Fruit fly (Drosophila melanogaster) whole organism, larva: ENCODE results near the gene CG17472.

Experiments used
- noc ChIP-seq: fragments of 200-800 bp; sonication (Bioruptor generic); optimal IDR thresholded peaks from 3 replicates; lab custom pipeline; 2019; ENCODE audit warnings: missing biosample characterization, mild to moderate bottlenecking, missing genetic modification characterization, moderate library complexity

CG17472 gene

DNA sequence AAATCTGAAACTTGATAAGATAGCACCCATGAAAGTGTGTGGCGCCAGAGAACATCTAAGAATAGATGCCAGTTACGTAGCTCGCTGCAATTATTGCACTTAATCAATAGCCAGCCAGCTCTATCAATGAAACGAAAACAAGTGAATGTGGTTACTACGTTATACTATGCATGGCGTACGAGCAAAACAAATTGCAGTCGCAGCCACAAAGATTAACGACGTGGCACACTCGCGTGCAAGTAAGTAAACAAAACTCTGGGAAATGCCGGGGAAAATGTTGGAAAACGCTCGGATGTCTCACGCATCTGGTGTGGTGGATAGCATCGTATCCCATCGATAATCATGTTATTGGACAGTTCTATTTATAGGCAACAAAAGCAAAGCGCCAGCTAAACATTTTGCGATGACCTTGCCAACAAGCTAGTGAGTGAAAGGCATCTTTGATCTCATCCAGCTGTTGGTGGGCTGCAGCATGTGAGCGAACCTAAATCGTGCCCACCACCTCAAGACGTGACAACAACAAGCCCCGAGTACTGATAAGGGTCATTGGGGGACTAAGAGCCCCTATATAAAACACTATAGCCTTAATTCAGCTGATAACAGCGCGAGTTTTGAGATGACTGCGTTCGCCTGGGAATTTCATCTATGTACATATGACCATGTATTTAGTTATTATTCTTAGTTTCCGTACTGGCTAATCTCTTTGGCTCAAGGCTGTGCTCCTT, 39.6 kb downstream of the CG17472 start:
- peak; percentile 12 for TF ChIP-seq noc

DNA sequence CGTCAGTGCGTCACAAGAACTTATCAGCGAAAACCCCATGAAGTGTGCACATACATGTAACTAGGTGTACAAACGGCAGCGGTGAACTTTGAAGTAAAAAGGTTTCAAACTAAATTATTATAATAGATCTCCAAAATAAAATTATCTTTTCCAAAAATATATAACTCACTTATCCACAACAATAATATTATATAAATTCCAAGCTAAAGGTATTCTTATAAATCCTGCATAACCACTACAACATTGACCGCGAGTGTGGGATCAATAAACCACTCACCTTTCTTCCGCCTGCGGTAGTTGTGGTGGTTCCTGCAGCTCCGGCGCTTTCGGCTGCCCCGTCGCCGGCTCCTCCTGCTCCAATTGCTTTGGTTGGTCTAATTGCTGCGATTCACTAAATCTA, 40.4 kb downstream of the CG17472 start:
- TF ChIP-seq noc = no peak

DNA sequence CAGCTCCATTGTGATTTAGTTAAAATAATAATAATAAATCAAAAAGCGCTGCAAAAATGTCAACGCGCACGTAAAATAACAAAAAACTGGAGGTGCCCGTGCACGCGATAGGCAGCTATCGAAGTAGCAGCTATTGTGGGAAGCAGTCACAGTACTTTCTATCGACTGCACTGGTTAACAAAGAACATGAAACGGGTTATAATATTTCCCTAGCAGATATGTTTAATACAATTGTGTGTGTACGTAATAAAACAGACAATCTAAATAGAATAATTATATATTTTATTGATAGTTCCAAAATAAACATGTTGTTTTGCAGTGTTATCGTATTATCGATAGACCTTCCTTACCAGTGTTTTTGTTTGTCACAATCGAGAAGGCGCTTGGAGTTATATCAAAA, 41.6 kb downstream of the CG17472 start, which contains the start of the genes CG31678 and IKKepsilon:
Gene CG31678 (minus strand): TSS at position 67 of the 400 bp plus-strand sequence.
Gene IKKepsilon (plus strand): TSS at position 171 of the 400 bp plus-strand sequence.
- TF ChIP-seq noc = no peak

DNA sequence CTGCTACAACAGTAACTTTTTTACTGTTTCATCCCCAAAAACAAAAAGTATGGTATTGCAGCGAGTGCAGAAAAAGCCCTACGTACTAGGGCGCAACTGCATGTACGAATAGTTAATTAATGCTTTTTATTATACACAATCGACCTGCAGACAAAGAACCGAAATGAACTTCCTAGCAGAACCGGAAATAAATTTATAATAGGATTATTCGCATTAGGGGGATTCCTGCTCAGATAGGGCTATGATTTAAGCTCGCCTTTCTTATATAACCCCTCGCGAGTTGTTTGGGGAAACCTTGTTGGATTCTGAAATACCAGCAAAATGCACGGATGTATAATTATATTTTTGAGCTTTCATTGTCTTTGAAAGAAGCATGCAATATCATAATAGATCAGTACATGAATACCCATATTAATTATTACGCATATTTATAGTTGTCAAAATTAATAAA, 47.4 kb downstream of the CG17472 start, which contains the start of gene Cen:
Gene Cen (minus strand): TSS at position 199 of the 451 bp plus-strand sequence.
- peak; percentile 6 for TF ChIP-seq noc

DNA sequence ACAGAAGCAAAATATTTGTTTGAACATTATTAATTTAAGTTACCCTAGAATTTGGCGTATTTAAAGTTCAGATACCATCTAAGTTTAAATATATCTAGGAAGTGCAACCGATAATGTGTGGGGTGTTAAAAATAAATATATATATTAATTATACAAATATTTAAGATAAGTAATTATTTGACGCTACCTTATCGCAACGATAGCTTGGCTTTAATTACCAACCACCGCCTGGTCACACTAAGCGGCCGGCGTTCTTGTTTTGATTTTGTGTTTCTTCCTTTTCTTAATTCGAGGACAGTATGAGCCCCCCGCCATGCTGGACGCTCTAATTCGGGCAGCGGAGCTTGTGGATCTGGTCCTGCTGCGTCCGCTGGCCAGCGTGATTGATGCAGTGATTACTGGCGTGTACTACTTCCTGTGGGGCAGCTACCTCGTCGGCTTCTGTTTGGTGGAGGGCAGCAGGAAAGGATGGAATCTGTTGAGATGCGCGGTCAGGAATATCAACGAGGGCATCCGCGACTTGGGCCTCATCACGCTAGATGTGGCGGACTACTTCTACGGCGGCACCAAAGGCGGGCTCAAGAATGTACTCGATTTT, 47.9 kb downstream of the CG17472 start, which contains the start of gene CG2617:
Gene CG2617 (plus strand): TSS at position 233 of the 598 bp plus-strand sequence.
- TF ChIP-seq noc = no peak
